Fruit fly (Drosophila melanogaster): Measurements from ENCODE around the gene CG9281.

Gene CG9281

DNA sequence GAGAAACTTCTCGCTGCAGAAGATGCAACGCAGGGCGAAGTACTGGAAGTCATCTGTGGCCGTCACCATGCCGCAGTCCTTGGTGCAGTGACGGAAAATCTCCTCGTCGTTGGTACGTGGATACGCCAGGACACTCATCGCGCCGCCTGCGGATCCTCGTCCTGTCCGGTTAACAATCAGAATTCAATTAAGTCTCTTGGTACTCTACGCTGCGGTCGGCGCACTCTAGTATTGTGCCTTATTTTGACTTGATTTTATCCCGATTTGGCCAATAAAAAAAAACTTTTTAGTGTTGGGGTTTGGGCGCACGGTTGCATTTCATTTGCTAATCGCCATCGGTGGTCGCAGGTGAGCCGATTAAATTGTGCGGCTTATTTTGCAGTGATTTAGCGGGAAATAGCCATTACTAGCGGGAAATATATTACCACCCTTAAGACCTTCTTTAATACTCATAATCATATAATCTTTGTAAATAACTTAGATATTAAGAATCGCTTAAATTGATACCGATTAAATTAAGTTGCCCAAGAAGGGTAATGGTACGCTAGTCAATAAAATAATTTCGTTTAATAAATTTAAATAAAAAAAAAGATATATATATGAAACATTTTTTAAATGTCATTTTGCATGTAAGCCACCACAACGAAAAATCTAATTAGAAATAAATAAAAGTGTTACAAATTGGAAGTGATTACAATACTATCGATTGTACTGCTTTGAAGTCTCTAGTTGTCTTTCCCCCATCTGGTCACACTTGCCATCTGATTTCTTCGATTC lies 35.8 kb upstream of the CG9281 start, which contains the start of the genes CG8944 and CCT6 (continued):
- TF ChIP-seq CG3995 (GFP tag; optimal IDR thresholded peaks at IDR 0.05) (peak; percentile 91), CG2116 (GFP tag; optimal IDR thresholded peaks at IDR 0.05) (peak; percentile 96), ind (GFP tag; optimal IDR thresholded peaks at IDR 0.05) (peak; percentile 20), CG17328 (GFP tag; IDR thresholded peaks at IDR 0.05) (no peak), gcm2 (GFP tag; optimal IDR thresholded peaks at IDR 0.05) (no peak), Scr (GFP tag; IDR thresholded peaks at IDR 0.05; ENCODE audit: partially characterized antibody) (peak; percentile 57), Xbp1 (GFP tag; optimal IDR thresholded peaks at IDR 0.05) (peak; percentile 26), row (GFP tag; IDR thresholded peaks at IDR 0.05) (peak; percentile 77), CG12659 (GFP tag; optimal IDR thresholded peaks at IDR 0.05) (peak; percentile 18), shn (GFP tag; optimal IDR thresholded peaks at IDR 0.05) (no peak), phol (tag; optimal IDR thresholded peaks at IDR 0.05) (peak; percentile 36), ab (GFP tag; optimal IDR thresholded peaks at IDR 0.05) (no peak), Adf1 (GFP tag; IDR thresholded peaks at IDR 0.05) (no peak), Nf-YA (GFP tag; IDR thresholded peaks at IDR 0.05) (no peak), lilli (GFP tag; optimal IDR thresholded peaks at IDR 0.05) (peak; percentile 1), HmgD (GFP tag; optimal IDR thresholded peaks at IDR 0.05) (no peak), fd3F (GFP tag; optimal IDR thresholded peaks at IDR 0.05) (no peak), CG18262 (tag; optimal IDR thresholded peaks at IDR 0.05) (peak; percentile 17), sug (tag; optimal IDR thresholded peaks at IDR 0.05) (peak; percentile 14), wor (GFP tag; IDR thresholded peaks at IDR 0.05) (no peak), CG13287 (GFP tag; IDR thresholded peaks at IDR 0.05; ENCODE audit: partially characterized antibody) (0 out of 2 replicates have a peak, but pooled peaks have one; percentile 28), knrl (GFP tag; IDR thresholded peaks at IDR 0.05; ENCODE audit: partially characterized antibody) (0 out of 3 replicates have a peak, but pooled peaks have one; percentile 42), az2 (GFP tag; optimal IDR thresholded peaks at IDR 0.05) (peak; percentile 17), CG14050 (GFP tag; IDR thresholded peaks at IDR 0.05) (no peak), CG32772 (GFP tag; IDR thresholded peaks at IDR 0.05) (0 out of 2 replicates have a peak, but pooled peaks have one; percentile 34), CG33557 (GFP tag; optimal IDR thresholded peaks at IDR 0.05) (no peak), chinmo (GFP tag; IDR thresholded peaks at IDR 0.05; ENCODE audit: partially characterized antibody) (0 out of 4 replicates have a peak, but pooled peaks have one; percentile 24), mam (GFP tag; optimal IDR thresholded peaks at IDR 0.05) (no peak), Stat92E (GFP tag; optimal IDR thresholded peaks at IDR 0.05) (no peak), insv (GFP tag; optimal IDR thresholded peaks at IDR 0.05) (peak in 1 of 2 experiments; percentile 93), CG10267 (tag; optimal IDR thresholded peaks at IDR 0.05) (peak; percentile 40), CG2120 (GFP tag; optimal IDR thresholded peaks at IDR 0.05) (peak; percentile 53), Sry-δ (GFP tag; optimal IDR thresholded peaks at IDR 0.05) (peak; percentile 69), MBD-R2 (GFP tag; IDR thresholded peaks at IDR 0.05) (peak; percentile 52), vnd (GFP tag; IDR thresholded peaks at IDR 0.05; ENCODE audit: partially characterized antibody) (peak; percentile 35; the same call in 1 of the 3 replicates), dpn (GFP tag; optimal IDR thresholded peaks at IDR 0.05) (peak in 1 of 2 experiments; percentile 21), HLH4C (GFP tag; IDR thresholded peaks at IDR 0.05; ENCODE audit: partially characterized antibody) (peak; percentile 50; the same call in 1 of the 3 replicates), crol (GFP tag; IDR thresholded peaks at IDR 0.05) (no peak), CG1233 (GFP tag; optimal IDR thresholded peaks at IDR 0.05) (no peak), Opbp (GFP tag; IDR thresholded peaks at IDR 0.05; ENCODE audit: partially characterized antibody) (peak; percentile 40; the same call in 1 of the 3 replicates), CG12391 (tag; optimal IDR thresholded peaks at IDR 0.05) (peak; percentile 59), CG3847 (GFP tag; IDR thresholded peaks at IDR 0.05) (0 out of 2 replicates have a peak, but pooled peaks have one; percentile 4), Hr3 (GFP tag; optimal IDR thresholded peaks at IDR 0.05) (peak; percentile 28), CG4424 (GFP tag; optimal IDR thresholded peaks at IDR 0.05) (peak; percentile 1), peb (GFP tag; IDR thresholded peaks at IDR 0.05) (no peak), BEAF-32 (GFP tag; optimal IDR thresholded peaks at IDR 0.05) (peak; percentile 65), CG11456 (GFP tag; IDR thresholded peaks at IDR 0.05) (peak; percentile 41; the same call in 1 of the 3 replicates), CG11085 (GFP tag; IDR thresholded peaks at IDR 0.05) (no peak)

Measured in whole organism, embryonic.